Worm (Caenorhabditis elegans) whole organism, midembryonic: ENCODE measurements around the gene Y66C5A.2.

Experiments
- flt-1 ChIP-seq: fragments of 200-800 bp; sonication (Bioruptor generic); IDR thresholded peaks from 2 replicates; pipeline ENCODE4 v1.3.6; 2022; ENCODE audit warnings: missing genetic modification characterization, missing compliant biosample characterization
- klf-2 ChIP-seq: fragments of 200-800 bp; sonication (Bioruptor generic); conservative IDR thresholded peaks from 2 replicates; pipeline ENCODE4 v1.3.6; 2022; ENCODE audit warnings: missing genetic modification reagents, missing genetic modification characterization, missing compliant biosample characterization
- med-1 ChIP-seq: sonication (generic microtip); optimal IDR thresholded peaks from 2 replicates; lab custom pipeline; 2017; ENCODE audit warnings: missing genetic modification characterization, mild to moderate bottlenecking, missing compliant biosample characterization, antibody characterized with exemption, missing genetic modification reagents; ENCODE audit not compliant: insufficient read depth
- tab-1 ChIP-seq: fragments of 200-800 bp; sonication (Bioruptor generic); IDR thresholded peaks from 2 replicates; pipeline ENCODE4 v1.3.6; 2022; ENCODE audit warnings: missing genetic modification characterization, missing compliant biosample characterization

ce11 chrX:14460412-14460811 lies at the start of gene Y66C5A.2:
- TF ChIP-seq klf-2 = no peak
- no peak for TF ChIP-seq med-1 (GFP tag; lab: Kevin White, UChicago)
- no peak for TF ChIP-seq tab-1
- no peak for TF ChIP-seq flt-1
